Worm (Caenorhabditis elegans) whole organism, L4/young adult: ENCODE results near the gene F57A8.6.

Experiments
- W03F9.2 ChIP-seq: fragments of 150-350 bp; optimal IDR thresholded peaks from 2 replicates; lab custom pipeline; 2014; ENCODE audit warnings: missing biosample characterization, missing genetic modification characterization
- dao-5 ChIP-seq: sonication (generic microtip); optimal IDR thresholded peaks from 2 replicates; lab custom pipeline; 2016; ENCODE audit warnings: missing genotype, missing genetic modification characterization, moderate library complexity, missing compliant biosample characterization
- him-1 ChIP-seq: sonication (generic microtip); optimal IDR thresholded peaks from 2 replicates; lab custom pipeline; 2016; ENCODE audit warnings: missing genotype, missing genetic modification reagents, missing genetic modification characterization, missing compliant biosample characterization

- no peak for TF ChIP-seq W03F9.2 (tag; lab: Kevin White, UChicago)
- TF ChIP-seq him-1 (tag; lab: Kevin White, UChicago): no peak
- TF ChIP-seq dao-5: no peak
Observed at ce11 chrV:10105412-10105811, 31.7 kb upstream of the F57A8.6 start, which contains the start of gene C08B6.2.
